Fruit fly (Drosophila melanogaster) whole organism, prepupa: Measurements from ENCODE around the gene mtm.

ENCODE experiments used
- CG10669 ChIP-seq: fragments of 200-800 bp; sonication (Bioruptor generic); optimal IDR thresholded peaks from 3 replicates; lab custom pipeline; 2018; ENCODE audit warnings: missing biosample characterization, mild to moderate bottlenecking, missing genetic modification characterization, moderate library complexity
- CG11294 ChIP-seq: fragments of 200-800 bp; sonication (Bioruptor generic); IDR thresholded peaks from 2 replicates; pipeline ENCODE4 v1.3.6; 2022; ENCODE audit warnings: missing biosample characterization, missing genetic modification characterization
- CG15336 ChIP-seq: fragments of 200-800 bp; sonication (Bioruptor generic); IDR thresholded peaks from 2 replicates; pipeline ENCODE4 v1.3.6; 2022; ENCODE audit warnings: missing biosample characterization, missing genetic modification characterization
- CG1621 ChIP-seq: fragments of 200-800 bp; sonication (Bioruptor generic); optimal IDR thresholded peaks from 3 replicates; lab custom pipeline; 2018; ENCODE audit warnings: missing biosample characterization, mild to moderate bottlenecking, missing genetic modification characterization
- CG16779 ChIP-seq: fragments of 200-800 bp; sonication (Bioruptor generic); optimal IDR thresholded peaks from 3 replicates; lab custom pipeline; 2017; ENCODE audit warnings: missing biosample characterization, mild to moderate bottlenecking, missing genetic modification characterization
- CG3032 ChIP-seq: fragments of 200-800 bp; optimal IDR thresholded peaks from 2 replicates; lab custom pipeline; 2019; ENCODE audit warnings: missing biosample characterization, mild to moderate bottlenecking, missing genetic modification characterization, moderate library complexity
- CG31627 ChIP-seq: fragments of 200-800 bp; sonication (Bioruptor generic); optimal IDR thresholded peaks from 3 replicates; lab custom pipeline; 2016; ENCODE audit warnings: missing biosample characterization, missing genetic modification characterization
- CG34406 ChIP-seq: fragments of 200-800 bp; sonication (Bioruptor generic); optimal IDR thresholded peaks from 3 replicates; lab custom pipeline; 2016; ENCODE audit warnings: missing biosample characterization, missing genetic modification characterization
- CG3919 ChIP-seq: fragments of 200-800 bp; sonication (Bioruptor generic); optimal IDR thresholded peaks from 3 replicates; lab custom pipeline; 2016; ENCODE audit warnings: missing biosample characterization, missing genetic modification characterization
- CG4318 ChIP-seq: fragments of 200-800 bp; sonication (Bioruptor generic); optimal IDR thresholded peaks from 3 replicates; lab custom pipeline; 2017; ENCODE audit warnings: missing biosample characterization, mild to moderate bottlenecking, missing genetic modification characterization
- CG6163 ChIP-seq: fragments of 200-800 bp; sonication (Bioruptor generic); IDR thresholded peaks from 3 replicates; pipeline ENCODE4 v1.3.6; 2022; ENCODE audit warnings: missing biosample characterization, missing genetic modification characterization
- CG6792 ChIP-seq: fragments of 200-800 bp; sonication (Bioruptor generic); optimal IDR thresholded peaks from 3 replicates; lab custom pipeline; 2016; ENCODE audit warnings: missing biosample characterization, missing genetic modification characterization
- CG6808 ChIP-seq: fragments of 200-800 bp; sonication (Bioruptor generic); optimal IDR thresholded peaks from 3 replicates; lab custom pipeline; 2017; ENCODE audit warnings: missing biosample characterization, missing genetic modification characterization, mild to moderate bottlenecking, moderate library complexity, missing genetic modification reagents
- CG6854 ChIP-seq: fragments of 200-800 bp; sonication (Bioruptor generic); optimal IDR thresholded peaks from 2 replicates; lab custom pipeline; 2017; ENCODE audit warnings: missing biosample characterization, mild to moderate bottlenecking, missing genetic modification characterization
- CG8119 ChIP-seq: fragments of 200-800 bp; sonication (Bioruptor generic); IDR thresholded peaks from 3 replicates; pipeline ENCODE4 v1.3.6; 2022; ENCODE audit warnings: missing biosample characterization, missing genetic modification characterization
- CG8319 ChIP-seq: fragments of 200-800 bp; sonication (Bioruptor generic); optimal IDR thresholded peaks from 3 replicates; lab custom pipeline; 2016; ENCODE audit warnings: missing biosample characterization, missing genetic modification characterization
- Eip75B ChIP-seq: fragments of 200-800 bp; sonication (Bioruptor generic); optimal IDR thresholded peaks from 3 replicates; lab custom pipeline; 2016; ENCODE audit warnings: missing biosample characterization, missing genetic modification characterization
- Eip78C ChIP-seq: fragments of 200-800 bp; sonication (Bioruptor generic); peaks from one replicate; lab custom pipeline; 2016; ENCODE audit warnings: missing biosample characterization, missing genetic modification characterization
- Ets21C ChIP-seq: fragments of 200-800 bp; sonication (Bioruptor generic); optimal IDR thresholded peaks from 3 replicates; lab custom pipeline; 2016; ENCODE audit warnings: missing biosample characterization, missing genetic modification characterization
- Ets96B ChIP-seq: fragments of 200-800 bp; optimal IDR thresholded peaks from 2 replicates; lab custom pipeline; 2019; ENCODE audit warnings: missing biosample characterization, mild to moderate bottlenecking, missing genetic modification characterization, moderate library complexity
- Gug ChIP-seq: fragments of 200-800 bp; sonication (Bioruptor generic); IDR thresholded peaks from 2 replicates; pipeline ENCODE4 v1.3.6; 2022; ENCODE audit warnings: missing biosample characterization, missing genetic modification characterization
- Hr38 ChIP-seq: sonication (Bioruptor generic); optimal IDR thresholded peaks from 2 replicates; lab custom pipeline; 2016; ENCODE audit warnings: missing biosample characterization, missing genetic modification characterization
- Hr39 ChIP-seq: fragments of 200-800 bp; sonication (Bioruptor generic); optimal IDR thresholded peaks from 2 replicates; lab custom pipeline; 2016; ENCODE audit warnings: missing biosample characterization, missing genetic modification characterization
- Met ChIP-seq: fragments of 200-800 bp; sonication (Bioruptor generic); optimal IDR thresholded peaks from 3 replicates; lab custom pipeline; 2016; ENCODE audit warnings: missing biosample characterization, missing genetic modification characterization
- Sox14 ChIP-seq: fragments of 200-800 bp; sonication (Bioruptor generic); optimal IDR thresholded peaks from 3 replicates; lab custom pipeline; 2016; ENCODE audit warnings: missing biosample characterization, missing genetic modification characterization
- Sox15 ChIP-seq: fragments of 200-800 bp; sonication (Bioruptor generic); optimal IDR thresholded peaks from 3 replicates; lab custom pipeline; 2016; ENCODE audit warnings: missing biosample characterization, missing genetic modification characterization
- achi ChIP-seq: fragments of 200-800 bp; sonication (Bioruptor generic); optimal IDR thresholded peaks from 3 replicates; lab custom pipeline; 2016; ENCODE audit warnings: missing biosample characterization, missing genetic modification characterization
- acj6 ChIP-seq: fragments of 200-800 bp; sonication (Bioruptor generic); optimal IDR thresholded peaks from 3 replicates; lab custom pipeline; 2016; ENCODE audit warnings: missing biosample characterization, missing genetic modification characterization
- cyc ChIP-seq: fragments of 200-800 bp; sonication (Bioruptor generic); optimal IDR thresholded peaks from 3 replicates; lab custom pipeline; 2016; ENCODE audit warnings: missing biosample characterization, missing genetic modification characterization
- dsx ChIP-seq: fragments of 200-800 bp; optimal IDR thresholded peaks from 3 replicates; lab custom pipeline; 2019; ENCODE audit warnings: missing biosample characterization, mild to moderate bottlenecking, missing genetic modification characterization, moderate library complexity; ENCODE audit not compliant: poor library complexity, severe bottlenecking
- eg ChIP-seq: fragments of 200-800 bp; sonication (Bioruptor generic); IDR thresholded peaks from 3 replicates; pipeline ENCODE4 v1.3.6; 2022; ENCODE audit warnings: missing biosample characterization, missing genetic modification characterization
- esn ChIP-seq: fragments of 200-800 bp; sonication (Bioruptor generic); optimal IDR thresholded peaks from 2 replicates; lab custom pipeline; 2016; ENCODE audit warnings: missing biosample characterization, mild to moderate bottlenecking, missing genetic modification characterization, moderate library complexity
- fkh ChIP-seq: fragments of 200-800 bp; sonication (Bioruptor generic); optimal IDR thresholded peaks from 3 replicates; lab custom pipeline; 2017; ENCODE audit warnings: missing biosample characterization, mild to moderate bottlenecking, missing genetic modification characterization, moderate library complexity
- lz ChIP-seq: fragments of 200-800 bp; sonication (Bioruptor generic); optimal IDR thresholded peaks from 3 replicates; lab custom pipeline; 2016; ENCODE audit warnings: missing biosample characterization, missing genetic modification characterization
- net ChIP-seq: fragments of 200-800 bp; sonication (Bioruptor generic); optimal IDR thresholded peaks from 3 replicates; lab custom pipeline; 2016; ENCODE audit warnings: missing biosample characterization, missing genetic modification characterization
- pdm3 ChIP-seq: fragments of 200-800 bp; sonication (Bioruptor generic); optimal IDR thresholded peaks from 3 replicates; lab custom pipeline; 2016; ENCODE audit warnings: missing biosample characterization, missing genetic modification characterization
- salr ChIP-seq, 2 experiments: fragments of 200-800 bp; sonication (Bioruptor generic); optimal IDR thresholded peaks; 3 replicates each; lab custom pipeline; 2016 to 2018; ENCODE audit warnings: missing biosample characterization in 2 of 2, missing genetic modification characterization in 2 of 2, mild to moderate bottlenecking in 1 of 2
- spab ChIP-seq: fragments of 200-800 bp; sonication (Bioruptor generic); optimal IDR thresholded peaks from 2 replicates; lab custom pipeline; 2017; ENCODE audit warnings: missing biosample characterization, mild to moderate bottlenecking, missing genetic modification characterization, missing genetic modification reagents
- ss ChIP-seq, 2 experiments: fragments of 200-800 bp; sonication (Bioruptor generic); optimal IDR thresholded peaks; 2 replicates in 1 of 2; 3 replicates in 1 of 2; lab custom pipeline; 2017 to 2018; ENCODE audit warnings: mild to moderate bottlenecking in 2 of 2, missing biosample characterization in 2 of 2, missing genetic modification characterization in 2 of 2, moderate library complexity in 1 of 2
- svp ChIP-seq: fragments of 200-800 bp; sonication (Bioruptor generic); peaks from one replicate; lab custom pipeline; 2016; ENCODE audit warnings: missing biosample characterization, missing genetic modification characterization
- vri ChIP-seq: fragments of 200-800 bp; sonication (Bioruptor generic); optimal IDR thresholded peaks from 3 replicates; lab custom pipeline; 2016; ENCODE audit warnings: missing biosample characterization, mild to moderate bottlenecking, missing genetic modification characterization

Gene mtm

DNA sequence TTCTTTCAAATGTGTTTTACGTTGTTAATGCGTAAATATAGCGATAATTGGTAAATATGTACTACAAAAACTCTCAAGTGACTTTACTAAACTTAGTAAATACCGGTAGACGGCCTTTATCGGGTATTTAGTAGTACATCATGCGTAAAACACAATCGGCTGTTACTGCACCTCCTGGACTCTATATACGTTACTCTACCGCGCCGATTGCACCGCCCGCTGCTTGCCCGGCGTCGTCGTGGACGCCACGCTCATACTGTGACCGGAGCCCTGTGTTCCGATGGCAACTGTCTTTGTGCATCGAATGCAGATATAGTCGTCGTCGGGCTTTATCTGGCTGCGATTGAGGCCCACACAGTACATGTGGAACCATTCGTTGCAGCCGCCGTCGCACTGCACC, 46.4 kb downstream of the mtm start:
- TF ChIP-seq CG6163 (no peak), net (GFP tag; lab: Kevin White, UChicago) (no peak), Hr38 (GFP tag; lab: Kevin White, UChicago) (no peak), pdm3 (GFP tag; lab: Kevin White, UChicago) (no peak), ss (GFP tag; optimal IDR thresholded peaks at IDR 0.05; lab: Kevin White, UChicago) (peak in 1 of 2 experiments; percentile 49), lz (GFP tag; lab: Kevin White, UChicago) (no peak), Hr39 (GFP tag; lab: Kevin White, UChicago) (no peak), CG8319 (GFP tag; lab: Kevin White, UChicago) (no peak), Eip78C (peak; percentile 54), CG16779 (tag; lab: Kevin White, UChicago) (no peak), achi (GFP tag; lab: Kevin White, UChicago) (no peak), CG15336 (GFP tag; lab: Robert Waterston, UW) (no peak), CG3919 (GFP tag; lab: Kevin White, UChicago) (no peak), CG8119 (GFP tag; lab: Robert Waterston, UW) (no peak), Met (GFP tag; lab: Kevin White, UChicago) (no peak), CG11294 (no peak), acj6 (GFP tag; lab: Kevin White, UChicago) (no peak), spab (peak; percentile 3), CG10669 (GFP tag; lab: Kevin White, UChicago) (no peak), eg (peak; percentile 31; the same call in 1 of the 3 replicates), CG6808 (GFP tag; lab: Kevin White, UChicago) (peak; percentile 39)

dm6 chr2L:5988115-5989092, 48.4 kb downstream of the mtm start:
- TF ChIP-seq vri (GFP tag; lab: Kevin White, UChicago), result peak; percentile 39
- no peak for TF ChIP-seq net (GFP tag; lab: Kevin White, UChicago)

DNA sequence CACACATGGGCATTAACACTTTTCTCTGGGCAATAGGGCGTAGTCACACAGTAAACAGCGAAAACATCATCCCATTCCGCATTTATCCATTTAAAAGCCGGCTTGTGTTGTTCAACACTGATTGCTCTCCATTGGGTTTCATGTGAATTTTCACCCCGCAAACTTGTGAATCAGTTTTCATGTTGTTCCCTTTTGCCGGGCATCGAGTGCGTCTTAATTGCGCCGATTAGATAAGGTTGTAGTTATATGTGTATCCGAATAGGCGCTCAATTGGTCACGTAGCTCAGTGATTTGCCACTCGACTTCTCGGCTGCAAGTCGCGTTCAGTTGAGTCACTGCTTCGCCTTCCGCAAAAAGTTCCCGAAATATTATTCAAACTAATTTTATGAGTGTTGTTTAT, 49.9 kb downstream of the mtm start:
- TF ChIP-seq CG34406 (GFP tag; lab: Kevin White, UChicago) (no peak), vri (GFP tag; lab: Kevin White, UChicago) (peak; percentile 35)

dm6 chr2L:5986094-5986493, 50.7 kb downstream of the mtm start, which contains the start of gene ifc:
Gene ifc, plus strand, starts transcription at chr2L:5986348.
- TF ChIP-seq dsx (GFP tag; lab: Kevin White, UChicago) (peak; percentile 30), CG15336 (GFP tag; lab: Robert Waterston, UW) (no peak), CG6854 (GFP tag; lab: Kevin White, UChicago) (no peak), ss (GFP tag; optimal IDR thresholded peaks at IDR 0.05; lab: Kevin White, UChicago) (peak in 1 of 2 experiments; percentile 3), CG31627 (GFP tag; lab: Kevin White, UChicago) (peak; percentile 66), Ets21C (GFP tag; lab: Kevin White, UChicago) (no peak), Sox15 (GFP tag; lab: Kevin White, UChicago) (peak; percentile 25), fkh (peak; percentile 12), CG3919 (GFP tag; lab: Kevin White, UChicago) (peak; percentile 38), salr (GFP tag; optimal IDR thresholded peaks at IDR 0.05; lab: Kevin White, UChicago) (peak in 1 of 2 experiments; percentile 29), CG16779 (tag; lab: Kevin White, UChicago) (no peak), Eip75B (GFP tag; lab: Kevin White, UChicago) (no peak), esn (peak; percentile 45), CG6163 (no peak), CG4318 (GFP tag; lab: Kevin White, UChicago) (no peak), Ets96B (tag; lab: Kevin White, UChicago) (peak; percentile 23), lz (GFP tag; lab: Kevin White, UChicago) (peak; percentile 58), svp (GFP tag; lab: Kevin White, UChicago) (peak; percentile 83), cyc (GFP tag; lab: Kevin White, UChicago) (peak; percentile 52), acj6 (GFP tag; lab: Kevin White, UChicago) (peak; percentile 19), CG3032 (tag; lab: Kevin White, UChicago) (peak; percentile 51), CG6792 (peak; percentile 29), spab (no peak), Sox14 (GFP tag; lab: Kevin White, UChicago) (peak; percentile 66), CG1621 (tag; lab: Kevin White, UChicago) (peak; percentile 47), net (GFP tag; lab: Kevin White, UChicago) (no peak), Gug (GFP tag; lab: Robert Waterston, UW) (no peak), CG34406 (GFP tag; lab: Kevin White, UChicago) (no peak), Eip78C (peak; percentile 66), CG11294 (no peak), CG10669 (GFP tag; lab: Kevin White, UChicago) (peak; percentile 10)
